Worm (Caenorhabditis elegans) whole organism, late embryonic: ENCODE data around the gene set-4.

Experiments
- F13H6.1 ChIP-seq: sonication (generic microtip); optimal IDR thresholded peaks from 2 replicates; lab custom pipeline; 2016; ENCODE audit warnings: missing genetic modification characterization, missing compliant biosample characterization
- ceh-18 ChIP-seq: sonication (generic microtip); optimal IDR thresholded peaks from 2 replicates; lab custom pipeline; 2016; ENCODE audit warnings: missing genetic modification characterization, missing compliant biosample characterization
- elt-2 ChIP-seq: sonication (generic microtip); optimal IDR thresholded peaks from 2 replicates; lab custom pipeline; 2016; ENCODE audit warnings: missing genetic modification reagents, missing genetic modification characterization, missing compliant biosample characterization
- fkh-10 ChIP-seq: fragments of 150-350 bp; optimal IDR thresholded peaks from 2 replicates; lab custom pipeline; 2014; ENCODE audit warnings: missing biosample characterization, missing genetic modification reagents, missing genetic modification characterization
- lin-11 ChIP-seq: fragments of 200-800 bp; sonication (Bioruptor generic); optimal IDR thresholded peaks from 2 replicates; lab custom pipeline; 2018; ENCODE audit warnings: mild to moderate bottlenecking, missing genetic modification characterization, missing compliant biosample characterization
- npax-4 ChIP-seq: sonication (generic microtip); optimal IDR thresholded peaks from 2 replicates; lab custom pipeline; 2016; ENCODE audit warnings: missing genetic modification characterization, missing compliant biosample characterization
- pag-3 ChIP-seq: sonication (generic microtip); optimal IDR thresholded peaks from 2 replicates; lab custom pipeline; 2016; ENCODE audit warnings: missing compliant biosample characterization, missing genetic modification characterization, borderline replicate concordance
- sox-2 ChIP-seq: fragments of 200-800 bp; sonication (Bioruptor generic); IDR thresholded peaks from 2 replicates; pipeline ENCODE4 v1.3.6; 2022; ENCODE audit warnings: missing genetic modification reagents, missing genetic modification characterization, missing compliant biosample characterization
- unc-3 ChIP-seq, 2 experiments: fragments of 200-800 bp in 1 of 2; sonication (Bioruptor generic) in 1 of 2; sonication (generic microtip) in 1 of 2; conservative IDR thresholded peaks in 1 of 2; optimal IDR thresholded peaks in 1 of 2; 2 replicates each; pipeline versions ENCODE4 v1.3.6 to Lab custom; 2016 to 2022; ENCODE audit warnings: missing compliant biosample characterization in 2 of 2, missing genetic modification characterization in 2 of 2, missing genetic modification reagents in 1 of 2

DNA sequence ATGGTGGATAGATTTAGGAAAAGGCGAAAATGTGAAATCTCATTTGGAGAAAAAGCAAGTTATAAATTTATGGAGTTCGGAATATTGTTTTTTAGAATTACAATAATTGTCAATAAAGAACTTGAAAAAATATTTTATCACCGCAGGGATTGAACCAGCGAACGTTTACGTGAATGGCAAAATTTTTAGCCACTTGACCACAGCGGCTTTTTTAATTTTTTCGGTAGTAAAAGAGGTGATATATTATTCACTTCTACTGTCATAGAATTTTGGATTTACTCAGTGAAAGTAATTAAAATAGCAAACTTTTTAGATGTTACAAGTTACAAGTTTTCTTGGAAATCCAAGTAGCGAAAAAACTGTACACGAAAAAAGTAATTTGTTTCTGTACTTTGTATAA is 27.1 kb upstream of the set-4 start:
- no peak for TF ChIP-seq sox-2
- TF ChIP-seq pag-3 (tag; lab: Kevin White, UChicago): no peak
- no peak for TF ChIP-seq lin-11 (tag; lab: Kevin White, UChicago)
- no peak for TF ChIP-seq ceh-18 (tag; lab: Kevin White, UChicago)
- TF ChIP-seq fkh-10: no peak
- no peak for TF ChIP-seq elt-2 (tag; lab: Kevin White, UChicago)
- TF ChIP-seq npax-4: no peak
- no peak for TF ChIP-seq F13H6.1
- no peak for TF ChIP-seq unc-3 (GFP tag; conservative IDR thresholded peaks at IDR 0.05; lab: Robert Waterston, UW)
- no peak for TF ChIP-seq unc-3 (tag; optimal IDR thresholded peaks at IDR 0.05; lab: Kevin White, UChicago)
